Fruit fly (Drosophila melanogaster): Measurements from ENCODE around the gene Mob2.
A peak's percentile ranks its signal among the peaks of the same experiment; 100 is the strongest.

Gene Mob2

dm6 chr3L:11528397-11528923, 33.6 kb downstream of the Mob2 start (continued):
- TF ChIP-seq CG7987 (GFP tag; optimal IDR thresholded peaks at IDR 0.05) (peak; percentile 73), Hmr (GFP tag; optimal IDR thresholded peaks at IDR 0.05) (peak; percentile 28), luna (GFP tag; optimal IDR thresholded peaks at IDR 0.05) (no peak), odd (GFP tag; optimal IDR thresholded peaks at IDR 0.05) (peak; percentile 19), grn (GFP tag; optimal IDR thresholded peaks at IDR 0.05) (peak; percentile 51), CG14441 (GFP tag; IDR thresholded peaks at IDR 0.05) (peak; percentile 30; the same call in 1 of the 2 replicates), Dp (GFP tag; optimal IDR thresholded peaks at IDR 0.05) (no peak), CG13894 (tag; optimal IDR thresholded peaks at IDR 0.05) (peak; percentile 46), GATAe (GFP tag; conservative IDR thresholded peaks at IDR 0.05) (peak; percentile 45; the same call in 1 of the 2 replicates), CG3281 (GFP tag; optimal IDR thresholded peaks at IDR 0.05) (peak; percentile 30), caup (GFP tag; optimal IDR thresholded peaks at IDR 0.05; ENCODE audit: severe bottlenecking) (peak; percentile 23), Meics (GFP tag; optimal IDR thresholded peaks at IDR 0.05) (peak; percentile 42), pita (GFP tag; optimal IDR thresholded peaks at IDR 0.05) (no peak), Asciz (GFP tag; optimal IDR thresholded peaks at IDR 0.05) (peak; percentile 51), pros (GFP tag; optimal IDR thresholded peaks at IDR 0.05) (peak; percentile 44), slou (GFP tag; optimal IDR thresholded peaks at IDR 0.05) (no peak), CG3838 (GFP tag; optimal IDR thresholded peaks at IDR 0.05) (no peak), chm (GFP tag; IDR thresholded peaks at IDR 0.05) (peak; percentile 21; the same call in 1 of the 2 replicates), Dbx (GFP tag; IDR thresholded peaks at IDR 0.05) (0 out of 3 replicates have a peak, but pooled peaks have one; percentile 16), CG14014 (GFP tag; IDR thresholded peaks at IDR 0.05) (peak; percentile 37; the same call in 1 of the 2 replicates), CG10209 (GFP tag; optimal IDR thresholded peaks at IDR 0.05) (peak; percentile 37), CG18599 (GFP tag; optimal IDR thresholded peaks at IDR 0.05) (peak; percentile 69), CG17359 (tag; optimal IDR thresholded peaks at IDR 0.05) (peak; percentile 13), CG10274 (GFP tag; optimal IDR thresholded peaks at IDR 0.05) (no peak), CG15011 (GFP tag; optimal IDR thresholded peaks at IDR 0.05) (peak; percentile 25), Hey (tag; optimal IDR thresholded peaks at IDR 0.05) (peak; percentile 26), Ptx1 (GFP tag; IDR thresholded peaks at IDR 0.05) (no peak), Eip74EF (GFP tag; optimal IDR thresholded peaks at IDR 0.05) (peak in 1 of 2 experiments; percentile 29), Fer3 (tag; optimal IDR thresholded peaks at IDR 0.05) (peak; percentile 33), CG31388 (GFP tag; optimal IDR thresholded peaks at IDR 0.05) (no peak), usp (GFP tag; optimal IDR thresholded peaks at IDR 0.05) (no peak), nerfin-1 (tag; optimal IDR thresholded peaks at IDR 0.05) (no peak), slp2 (GFP tag; optimal IDR thresholded peaks at IDR 0.05) (no peak), Pdp1 (GFP tag; optimal IDR thresholded peaks at IDR 0.05) (peak in 1 of 2 experiments; percentile 43), CG7556 (GFP tag; optimal IDR thresholded peaks at IDR 0.05) (peak; percentile 5), schlank (tag; optimal IDR thresholded peaks at IDR 0.05) (no peak), CG18011 (GFP tag; optimal IDR thresholded peaks at IDR 0.05) (no peak), scrt (GFP tag; optimal IDR thresholded peaks at IDR 0.05) (peak; percentile 25), CG3995 (GFP tag; optimal IDR thresholded peaks at IDR 0.05) (no peak), CG18619 (GFP tag; optimal IDR thresholded peaks at IDR 0.05) (peak; percentile 3), CG4424 (GFP tag; optimal IDR thresholded peaks at IDR 0.05) (no peak), CG12299 (tag; optimal IDR thresholded peaks at IDR 0.05) (peak; percentile 16), MTF-1 (GFP tag; optimal IDR thresholded peaks at IDR 0.05; ENCODE audit: borderline replicate concordance) (peak; percentile 17), CG13624 (GFP tag; optimal IDR thresholded peaks at IDR 0.05) (peak; percentile 15), sens (GFP tag) (peak; percentile 82), zfh1 (GFP tag; IDR thresholded peaks at IDR 0.05) (0 out of 3 replicates have a peak, but pooled peaks have one; percentile 4), vfl (GFP tag; optimal IDR thresholded peaks at IDR 0.05) (no peak), Myb (GFP tag; optimal IDR thresholded peaks at IDR 0.05) (peak; percentile 2), Spps (tag; optimal IDR thresholded peaks at IDR 0.05) (no peak)

Data from whole organism, embryonic.